Fruit fly (Drosophila melanogaster) whole organism, prepupa: ENCODE results near the gene Rsod.

Experiments used
- CG10631 ChIP-seq: fragments of 200-800 bp; sonication (Bioruptor generic); optimal IDR thresholded peaks from 2 replicates; lab custom pipeline; 2016; ENCODE audit warnings: missing biosample characterization, missing genetic modification characterization
- CG11762 ChIP-seq: fragments of 200-800 bp; sonication (Bioruptor generic); optimal IDR thresholded peaks from 3 replicates; lab custom pipeline; 2016; ENCODE audit warnings: missing biosample characterization, missing genetic modification characterization; ENCODE audit not compliant: insufficient read depth
- CG31627 ChIP-seq: fragments of 200-800 bp; sonication (Bioruptor generic); optimal IDR thresholded peaks from 3 replicates; lab custom pipeline; 2016; ENCODE audit warnings: missing biosample characterization, missing genetic modification characterization
- CG6276 ChIP-seq: fragments of 200-800 bp; sonication (Bioruptor generic); optimal IDR thresholded peaks from 2 replicates; lab custom pipeline; 2017; ENCODE audit warnings: missing biosample characterization, mild to moderate bottlenecking, missing genetic modification characterization
- Hr4 ChIP-seq: fragments of 200-800 bp; sonication (Bioruptor generic); optimal IDR thresholded peaks from 3 replicates; lab custom pipeline; 2016; ENCODE audit warnings: missing biosample characterization, missing genetic modification characterization
- Lpt ChIP-seq: fragments of 200-800 bp; sonication (Bioruptor generic); optimal IDR thresholded peaks from 3 replicates; lab custom pipeline; 2016; ENCODE audit warnings: missing biosample characterization, missing genetic modification characterization
- OdsH ChIP-seq: fragments of 200-800 bp; sonication (Bioruptor generic); optimal IDR thresholded peaks from 3 replicates; lab custom pipeline; 2016; ENCODE audit warnings: missing biosample characterization, missing genetic modification characterization
- Sox15 ChIP-seq: fragments of 200-800 bp; sonication (Bioruptor generic); optimal IDR thresholded peaks from 3 replicates; lab custom pipeline; 2016; ENCODE audit warnings: missing biosample characterization, missing genetic modification characterization
- cyc ChIP-seq: fragments of 200-800 bp; sonication (Bioruptor generic); optimal IDR thresholded peaks from 3 replicates; lab custom pipeline; 2016; ENCODE audit warnings: missing biosample characterization, missing genetic modification characterization
- dac ChIP-seq: fragments of 200-800 bp; sonication (Bioruptor generic); optimal IDR thresholded peaks from 2 replicates; lab custom pipeline; 2017; ENCODE audit warnings: missing biosample characterization, mild to moderate bottlenecking, missing genetic modification characterization
- salr ChIP-seq, 2 experiments: fragments of 200-800 bp; sonication (Bioruptor generic); optimal IDR thresholded peaks; 3 replicates each; lab custom pipeline; 2016 to 2018; ENCODE audit warnings: missing biosample characterization in 2 of 2, missing genetic modification characterization in 2 of 2, mild to moderate bottlenecking in 1 of 2
- topi ChIP-seq: fragments of 200-800 bp; sonication (Bioruptor generic); optimal IDR thresholded peaks from 3 replicates; lab custom pipeline; 2016; ENCODE audit warnings: missing biosample characterization, missing genetic modification characterization

DNA sequence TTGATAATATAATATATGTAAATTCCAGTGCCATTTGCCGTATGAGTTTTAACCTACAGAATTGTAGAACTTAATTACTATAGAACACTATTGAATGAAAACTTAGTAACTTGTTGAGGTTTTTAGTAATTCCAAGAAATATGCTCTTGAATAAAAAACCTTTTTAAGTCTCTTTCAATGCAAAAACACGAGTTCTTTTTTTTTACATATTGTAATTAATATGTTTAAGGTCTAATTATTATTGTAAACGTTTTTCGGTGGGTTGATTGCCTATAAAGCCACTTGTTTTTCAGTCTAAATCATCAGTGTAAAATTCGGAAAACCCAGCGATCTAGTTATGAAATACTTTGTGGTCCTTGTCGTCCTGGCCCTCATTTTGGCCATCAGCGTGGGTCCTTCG is 38.6 kb upstream of the Rsod start, which contains the start of gene Anp:
- no peak for TF ChIP-seq topi
- TF ChIP-seq Sox15 (GFP tag; lab: Kevin White, UChicago), result no peak
- TF ChIP-seq dac, result no peak
- TF ChIP-seq CG11762 (GFP tag; lab: Kevin White, UChicago), result no peak
- TF ChIP-seq CG31627 (GFP tag; lab: Kevin White, UChicago), result no peak
- TF ChIP-seq OdsH, result no peak
- TF ChIP-seq Hr4 (GFP tag; lab: Kevin White, UChicago), result no peak
- no peak for TF ChIP-seq salr (GFP tag; optimal IDR thresholded peaks at IDR 0.05; lab: Kevin White, UChicago)
- no peak for TF ChIP-seq CG6276 (GFP tag; lab: Kevin White, UChicago)
- TF ChIP-seq cyc (GFP tag; lab: Kevin White, UChicago), result no peak
- TF ChIP-seq Lpt (GFP tag; lab: Kevin White, UChicago), result no peak
- no peak for TF ChIP-seq CG10631 (GFP tag; lab: Kevin White, UChicago)
